Worm (Caenorhabditis elegans): Measurements from ENCODE around the gene wdr-37.
A peak's percentile ranks its signal among the peaks of the same experiment; 100 is the strongest.

Gene wdr-37

DNA sequence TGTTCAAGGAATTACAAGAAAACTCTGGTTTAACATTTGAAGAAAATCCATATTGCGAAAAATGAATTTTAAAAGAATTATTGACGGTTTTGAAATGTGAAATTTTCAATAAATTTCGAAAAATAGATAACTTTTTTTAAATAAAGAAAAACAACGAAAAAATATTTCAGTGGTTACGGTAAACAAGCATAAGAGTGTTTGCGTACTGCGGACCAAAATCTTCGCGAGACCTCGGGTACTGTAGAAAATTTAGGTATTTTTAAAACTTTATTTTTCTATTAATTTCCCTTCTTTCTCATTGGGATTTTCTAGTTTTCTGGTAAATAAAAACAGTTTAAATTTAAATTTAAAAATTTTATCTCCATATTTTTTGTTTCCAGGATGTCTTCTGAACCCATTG lies 4.2 kb upstream of the wdr-37 start, which contains the start of gene xnd-1:
Gene xnd-1, plus strand, starts transcription at position 381 of the 400 bp plus-strand sequence.
- no peak for TF ChIP-seq xbp-1 (tag; optimal IDR thresholded peaks at IDR 0.05)
- no peak for TF ChIP-seq lin-39 (tag; optimal IDR thresholded peaks at IDR 0.05)
- TF ChIP-seq ces-1 (GFP tag; optimal IDR thresholded peaks at IDR 0.05) = no peak

DNA sequence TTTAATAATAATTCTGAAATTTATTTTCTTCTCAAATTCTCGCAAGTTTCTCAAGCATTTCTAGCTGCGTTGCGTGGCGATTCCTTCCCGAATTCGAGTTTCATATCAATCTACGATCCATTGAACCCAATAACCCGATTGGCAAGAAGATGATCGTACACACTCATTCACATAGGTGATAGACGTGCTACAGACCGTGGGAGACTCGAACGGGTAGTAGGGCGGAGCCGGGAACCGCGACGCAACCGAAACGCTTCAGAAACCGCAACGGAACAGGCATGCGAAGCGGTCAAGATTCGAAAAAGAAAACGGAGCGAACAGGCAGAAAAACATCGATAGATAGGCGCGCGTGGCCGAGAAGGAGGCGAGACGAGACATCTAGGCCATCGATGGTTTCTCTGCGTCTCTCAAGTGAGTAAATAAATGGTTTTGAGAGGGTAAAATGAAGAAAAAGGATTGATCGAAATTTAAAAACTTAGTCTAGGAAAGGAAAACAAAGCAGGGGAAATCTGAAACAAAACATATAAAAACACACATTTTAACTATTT lies 3.7 kb upstream of the wdr-37 start, which contains the start of gene madf-11:
Gene madf-11, minus strand, starts transcription at position 51 of the 548 bp plus-strand sequence.
- TF ChIP-seq nhr-20 (tag; optimal IDR thresholded peaks at IDR 0.05) (peak; percentile 59), efl-1 (optimal IDR thresholded peaks at IDR 0.05) (peak; percentile 77 to 88), efl-1 (GFP tag; optimal IDR thresholded peaks at IDR 0.05 in 1 of 2) (peak; percentile 74 to 97), unc-86 (tag; optimal IDR thresholded peaks at IDR 0.05) (peak; percentile 41), nhr-76 (tag; optimal IDR thresholded peaks at IDR 0.05) (no peak), sup-37 (GFP tag; optimal IDR thresholded peaks at IDR 0.05) (no peak), ets-5 (GFP tag; IDR thresholded peaks at IDR 0.05) (no peak), tbx-2 (tag; optimal IDR thresholded peaks at IDR 0.05) (peak; percentile 68), unc-130 (tag; optimal IDR thresholded peaks at IDR 0.05) (peak; percentile 68), hlh-4 (tag; optimal IDR thresholded peaks at IDR 0.05) (no peak), ceh-90 (tag; optimal IDR thresholded peaks at IDR 0.05) (peak; percentile 73), dsc-1 (tag; optimal IDR thresholded peaks at IDR 0.05) (no peak), C04F5.9 (tag; optimal IDR thresholded peaks at IDR 0.05) (peak; percentile 29), elt-3 (tag; optimal IDR thresholded peaks at IDR 0.05) (peak in 1 of 6 experiments; percentile 33), blmp-1 (tag; optimal IDR thresholded peaks at IDR 0.05) (peak; percentile 75), lin-35 (GFP tag; optimal IDR thresholded peaks at IDR 0.05) (peak; percentile 70 to 83), lin-15B (tag; optimal IDR thresholded peaks at IDR 0.05) (peak; percentile 79), fkh-8 (tag; optimal IDR thresholded peaks at IDR 0.05) (peak; percentile 66), fos-1 (tag; optimal IDR thresholded peaks at IDR 0.05) (no peak), nhr-19 (GFP tag; conservative IDR thresholded peaks at IDR 0.05) (peak; percentile 56), rnt-1 (tag; optimal IDR thresholded peaks at IDR 0.05) (peak; percentile 92), nhr-85 (tag) (peak; percentile 83), swsn-7 (tag; optimal IDR thresholded peaks at IDR 0.05) (peak; percentile 53), lir-3 (tag; optimal IDR thresholded peaks at IDR 0.05; ENCODE audit: poor library complexity) (peak; percentile 78), ces-1 (GFP tag; optimal IDR thresholded peaks at IDR 0.05) (no peak), aha-1 (tag; optimal IDR thresholded peaks at IDR 0.05) (no peak), alr-1 (tag; optimal IDR thresholded peaks at IDR 0.05; ENCODE audit: borderline replicate concordance) (no peak), lin-13 (GFP tag; optimal IDR thresholded peaks at IDR 0.05) (peak; percentile 62), nhr-71 (tag; optimal IDR thresholded peaks at IDR 0.05) (peak; percentile 76), xbp-1 (tag; optimal IDR thresholded peaks at IDR 0.05) (peak; percentile 58), pqm-1 (tag; optimal IDR thresholded peaks at IDR 0.05) (no peak), nhr-237 (tag; optimal IDR thresholded peaks at IDR 0.05) (no peak), irx-1 (tag; optimal IDR thresholded peaks at IDR 0.05) (peak; percentile 10), ztf-11 (tag; optimal IDR thresholded peaks at IDR 0.05) (peak in 1 of 2 experiments; percentile 69), mdl-1 (tag; optimal IDR thresholded peaks at IDR 0.05) (peak in 1 of 2 experiments; percentile 70), nhr-90 (tag; optimal IDR thresholded peaks at IDR 0.05; ENCODE audit: poor library complexity) (peak; percentile 49), lin-14 (GFP tag; optimal IDR thresholded peaks at IDR 0.05) (peak; percentile 90), pax-3 (tag; optimal IDR thresholded peaks at IDR 0.05) (peak; percentile 36), nhr-12 (tag; optimal IDR thresholded peaks at IDR 0.05) (no peak), mab-9 (GFP tag; IDR thresholded peaks at IDR 0.05) (no peak), skn-1 (tag; optimal IDR thresholded peaks at IDR 0.05) (peak; percentile 52), snpc-4 (tag; optimal IDR thresholded peaks at IDR 0.05) (peak; percentile 64), mep-1 (tag; optimal IDR thresholded peaks at IDR 0.05) (peak; percentile 76), sox-4 (tag; optimal IDR thresholded peaks at IDR 0.05) (no peak), snu-23 (GFP tag; optimal IDR thresholded peaks at IDR 0.05) (peak; percentile 75), C34B4.2 (tag; optimal IDR thresholded peaks at IDR 0.05) (no peak), fkh-10 (GFP tag; optimal IDR thresholded peaks at IDR 0.05) (peak; percentile 29), dpl-1 (GFP tag; optimal IDR thresholded peaks at IDR 0.05) (peak; percentile 48 to 76 (median 75)), nhr-47 (tag; optimal IDR thresholded peaks at IDR 0.05) (peak; percentile 71)

All from whole organism, L1 larva.